Worm (Caenorhabditis elegans): ENCODE measurements around the gene skpo-3.

DNA sequence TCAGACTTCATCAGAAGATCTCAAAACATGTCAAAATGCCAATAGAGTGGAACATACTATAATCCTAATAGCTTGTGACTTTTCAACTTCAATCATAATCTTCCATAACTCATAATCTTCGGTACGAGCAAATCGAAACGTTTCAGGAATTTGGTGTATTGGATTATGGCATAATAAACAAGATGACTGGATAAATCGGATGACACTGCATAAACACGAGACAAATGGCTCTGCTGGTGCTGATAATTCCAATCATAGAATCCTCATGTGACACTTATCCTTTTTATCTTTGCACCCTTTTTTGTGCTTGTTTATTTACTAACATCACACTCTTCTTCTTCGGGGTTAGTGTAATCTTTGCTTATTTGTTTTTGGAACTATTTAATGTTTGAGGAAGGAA, 37.4 kb downstream of the skpo-3 start:
- TF ChIP-seq him-1 (tag; optimal IDR thresholded peaks at IDR 0.05) (no peak), dao-5 (tag; optimal IDR thresholded peaks at IDR 0.05) (no peak), W03F9.2 (tag; optimal IDR thresholded peaks at IDR 0.05) (no peak)

All from whole organism, L4/young adult.